Fruit fly (Drosophila melanogaster) whole organism, embryonic: Measurements from ENCODE around the gene CG13309.
A peak's percentile ranks its signal among the peaks of the same experiment; 100 is the strongest.

ENCODE experiments used
- ATbp ChIP-seq: fragments of 200-800 bp; sonication (Bioruptor generic); optimal IDR thresholded peaks from 2 replicates; lab custom pipeline; 2017; ENCODE audit warnings: missing biosample characterization, mild to moderate bottlenecking, missing genetic modification characterization, missing genetic modification reagents
- Aef1 ChIP-seq: fragments of 200-800 bp; sonication (Bioruptor generic); IDR thresholded peaks from 3 replicates; pipeline ENCODE4 v1.3.6; 2022; ENCODE audit warnings: missing biosample characterization, missing genetic modification characterization
- Blimp-1 ChIP-seq: fragments of 200-800 bp; sonication (Bioruptor generic); optimal IDR thresholded peaks from 3 replicates; lab custom pipeline; 2018; ENCODE audit warnings: missing biosample characterization, missing genetic modification characterization, mild to moderate bottlenecking, moderate library complexity, missing genetic modification reagents
- CG10654 ChIP-seq: fragments of 200-800 bp; sonication (Bioruptor generic); optimal IDR thresholded peaks from 2 replicates; lab custom pipeline; 2016; ENCODE audit warnings: missing biosample characterization, missing genetic modification characterization
- CG12071 ChIP-seq: fragments of 200-800 bp; sonication (Bioruptor generic); optimal IDR thresholded peaks from 3 replicates; lab custom pipeline; 2018; ENCODE audit warnings: missing biosample characterization, mild to moderate bottlenecking, missing genetic modification characterization
- CG12942 ChIP-seq: fragments of 200-800 bp; sonication (Bioruptor generic); optimal IDR thresholded peaks from 3 replicates; lab custom pipeline; 2016; ENCODE audit warnings: missing biosample characterization, missing genetic modification characterization
- CG13775 ChIP-seq: fragments of 200-800 bp; sonication (Bioruptor generic); optimal IDR thresholded peaks from 3 replicates; lab custom pipeline; 2017; ENCODE audit warnings: missing biosample characterization, mild to moderate bottlenecking, missing genetic modification characterization
- CG16815 ChIP-seq: fragments of 200-800 bp; sonication (Bioruptor generic); optimal IDR thresholded peaks from 3 replicates; lab custom pipeline; 2017; ENCODE audit warnings: missing biosample characterization, mild to moderate bottlenecking, missing genetic modification characterization
- CG17568 ChIP-seq: fragments of 200-800 bp; sonication (Bioruptor generic); optimal IDR thresholded peaks from 2 replicates; lab custom pipeline; 2018; ENCODE audit warnings: missing biosample characterization, mild to moderate bottlenecking, missing genetic modification characterization, moderate library complexity
- CG17802 ChIP-seq: fragments of 200-800 bp; sonication (Bioruptor generic); optimal IDR thresholded peaks from 2 replicates; lab custom pipeline; 2018; ENCODE audit warnings: missing biosample characterization, mild to moderate bottlenecking, missing genetic modification characterization, moderate library complexity
- CG30403 ChIP-seq: fragments of 200-800 bp; sonication (Bioruptor generic); optimal IDR thresholded peaks from 3 replicates; lab custom pipeline; 2016; ENCODE audit warnings: missing biosample characterization, missing genetic modification characterization
- CG30431 ChIP-seq: fragments of 200-800 bp; sonication (Bioruptor generic); optimal IDR thresholded peaks from 2 replicates; lab custom pipeline; 2017; ENCODE audit warnings: missing biosample characterization, missing genetic modification characterization
- CG32767 ChIP-seq: fragments of 200-800 bp; sonication (Bioruptor generic); IDR thresholded peaks from 2 replicates; pipeline ENCODE4 v1.3.6; 2022; ENCODE audit warnings: missing biosample characterization, missing genetic modification characterization
- CG3281 ChIP-seq: fragments of 200-800 bp; sonication (Bioruptor generic); optimal IDR thresholded peaks from 3 replicates; lab custom pipeline; 2017; ENCODE audit warnings: missing biosample characterization, mild to moderate bottlenecking, missing genetic modification characterization
- CG3838 ChIP-seq: fragments of 200-800 bp; sonication (Bioruptor generic); optimal IDR thresholded peaks from 3 replicates; lab custom pipeline; 2016; ENCODE audit warnings: missing biosample characterization, missing genetic modification characterization
- CG43689 ChIP-seq: fragments of 200-800 bp; sonication (Bioruptor generic); IDR thresholded peaks from 2 replicates; pipeline ENCODE4 v1.3.6; 2022; ENCODE audit warnings: missing biosample characterization, missing genetic modification characterization
- CG5180 ChIP-seq: fragments of 200-800 bp; sonication (Bioruptor generic); optimal IDR thresholded peaks from 3 replicates; lab custom pipeline; 2017; ENCODE audit warnings: missing biosample characterization, missing genetic modification characterization, mild to moderate bottlenecking, moderate library complexity, missing genetic modification reagents
- CG6175 ChIP-seq: fragments of 200-800 bp; sonication (Bioruptor generic); IDR thresholded peaks from 3 replicates; pipeline ENCODE4 v1.3.6; 2022; ENCODE audit warnings: missing biosample characterization, missing genetic modification characterization
- CG6813 ChIP-seq: fragments of 200-800 bp; sonication (Bioruptor generic); optimal IDR thresholded peaks from 2 replicates; lab custom pipeline; 2017; ENCODE audit warnings: missing biosample characterization, missing genetic modification characterization, mild to moderate bottlenecking, moderate library complexity, missing genetic modification reagents
- CG8359 ChIP-seq: fragments of 200-800 bp; sonication (Bioruptor generic); optimal IDR thresholded peaks from 2 replicates; lab custom pipeline; 2017; ENCODE audit warnings: missing biosample characterization, mild to moderate bottlenecking, missing genetic modification characterization, borderline replicate concordance
- Dbx ChIP-seq: fragments of 200-800 bp; sonication (Bioruptor generic); IDR thresholded peaks from 3 replicates; pipeline ENCODE4 v1.3.6; 2022; ENCODE audit warnings: missing biosample characterization, missing genetic modification characterization
- Dip2 ChIP-seq: fragments of 200-800 bp; sonication (Bioruptor generic); IDR thresholded peaks from 2 replicates; pipeline ENCODE4 v1.3.6; 2022; ENCODE audit warnings: missing biosample characterization, missing genetic modification characterization
- Hey ChIP-seq: fragments of 200-800 bp; sonication (Bioruptor generic); optimal IDR thresholded peaks from 3 replicates; lab custom pipeline; 2018; ENCODE audit warnings: missing biosample characterization, mild to moderate bottlenecking, missing genetic modification characterization
- HmgZ ChIP-seq: fragments of 200-800 bp; sonication (Bioruptor generic); optimal IDR thresholded peaks from 2 replicates; lab custom pipeline; 2018; ENCODE audit warnings: missing biosample characterization, mild to moderate bottlenecking, missing genetic modification characterization
- Hr3 ChIP-seq: fragments of 200-800 bp; sonication (Bioruptor generic); optimal IDR thresholded peaks from 3 replicates; lab custom pipeline; 2016; ENCODE audit warnings: missing biosample characterization, missing genetic modification characterization
- Neu2 ChIP-seq: fragments of 200-800 bp; sonication (Bioruptor generic); optimal IDR thresholded peaks from 3 replicates; lab custom pipeline; 2016; ENCODE audit warnings: missing biosample characterization, missing genetic modification characterization, borderline replicate concordance
- Pdp1 ChIP-seq, 2 experiments: fragments of 200-800 bp; sonication (Bioruptor generic); optimal IDR thresholded peaks; 3 replicates each; lab custom pipeline; 2016; ENCODE audit warnings: missing biosample characterization in 2 of 2, missing genetic modification characterization in 2 of 2, mild to moderate bottlenecking in 1 of 2, moderate library complexity in 1 of 2
- Tbp ChIP-seq: fragments of >200 bp; optimal IDR thresholded peaks from 2 replicates; lab custom pipeline; 2018; ENCODE audit warnings: missing biosample characterization, missing genetic modification characterization
- ara ChIP-seq: fragments of 200-800 bp; sonication (Bioruptor generic); IDR thresholded peaks from 2 replicates; pipeline ENCODE4 v1.3.6; 2022; ENCODE audit warnings: missing biosample characterization, missing genetic modification characterization
- ase ChIP-seq: fragments of 200-800 bp; sonication (Bioruptor generic); IDR thresholded peaks from 3 replicates; pipeline ENCODE4 v1.3.6; 2022; ENCODE audit warnings: missing biosample characterization, missing genetic modification characterization
- bbx ChIP-seq: fragments of 200-800 bp; sonication (Bioruptor generic); IDR thresholded peaks from 2 replicates; pipeline ENCODE4 v1.3.6; 2022; ENCODE audit warnings: missing biosample characterization, missing genetic modification characterization; ENCODE audit not compliant: partially characterized antibody
- caup ChIP-seq: fragments of 200-800 bp; sonication (Bioruptor generic); optimal IDR thresholded peaks from 3 replicates; lab custom pipeline; 2017; ENCODE audit warnings: missing biosample characterization, mild to moderate bottlenecking, missing genetic modification characterization, moderate library complexity; ENCODE audit not compliant: severe bottlenecking
- chn ChIP-seq: fragments of 200-800 bp; sonication (Bioruptor generic); optimal IDR thresholded peaks from 2 replicates; lab custom pipeline; 2016; ENCODE audit warnings: missing biosample characterization, missing genetic modification characterization
- crol ChIP-seq: fragments of 200-800 bp; sonication (Bioruptor generic); IDR thresholded peaks from 2 replicates; pipeline ENCODE4 v1.3.6; 2022; ENCODE audit warnings: missing biosample characterization, missing genetic modification characterization
- dm ChIP-seq: fragments of 200-800 bp; sonication (Bioruptor generic); optimal IDR thresholded peaks from 3 replicates; lab custom pipeline; 2016; ENCODE audit warnings: missing biosample characterization, missing genetic modification characterization
- fd102C ChIP-seq: fragments of 200-800 bp; sonication (Bioruptor generic); optimal IDR thresholded peaks from 2 replicates; lab custom pipeline; 2018; ENCODE audit warnings: missing biosample characterization, mild to moderate bottlenecking, missing genetic modification characterization, moderate library complexity
- hbn ChIP-seq: fragments of 200-800 bp; sonication (Bioruptor generic); IDR thresholded peaks from 2 replicates; pipeline ENCODE4 v1.3.6; 2022; ENCODE audit warnings: missing biosample characterization, missing genetic modification characterization; ENCODE audit not compliant: partially characterized antibody
- inv ChIP-seq: fragments of 200-800 bp; sonication (Bioruptor generic); IDR thresholded peaks from 2 replicates; pipeline ENCODE4 v1.3.6; 2022; ENCODE audit warnings: missing biosample characterization, missing genetic modification characterization; ENCODE audit not compliant: partially characterized antibody
- lilli ChIP-seq: fragments of 200-800 bp; sonication (Bioruptor generic); optimal IDR thresholded peaks from 3 replicates; lab custom pipeline; 2016; ENCODE audit warnings: missing biosample characterization, missing genetic modification characterization
- nerfin-1 ChIP-seq: fragments of 200-800 bp; sonication (Bioruptor generic); optimal IDR thresholded peaks from 3 replicates; lab custom pipeline; 2019; ENCODE audit warnings: missing biosample characterization, mild to moderate bottlenecking, missing genetic modification characterization, moderate library complexity
- nom ChIP-seq: fragments of 200-800 bp; sonication (Bioruptor generic); optimal IDR thresholded peaks from 2 replicates; lab custom pipeline; 2017; ENCODE audit warnings: missing biosample characterization, missing genetic modification characterization, mild to moderate bottlenecking, moderate library complexity, missing genetic modification reagents
- pfk ChIP-seq: fragments of 200-800 bp; sonication (Bioruptor generic); optimal IDR thresholded peaks from 2 replicates; lab custom pipeline; 2018; ENCODE audit warnings: missing biosample characterization, mild to moderate bottlenecking, missing genetic modification characterization, moderate library complexity
- phol ChIP-seq: fragments of 200-800 bp; sonication (Bioruptor generic); optimal IDR thresholded peaks from 3 replicates; lab custom pipeline; 2018; ENCODE audit warnings: missing biosample characterization, mild to moderate bottlenecking, missing genetic modification characterization, moderate library complexity
- pzg ChIP-seq: fragments of 200-800 bp; sonication (Bioruptor generic); optimal IDR thresholded peaks from 3 replicates; lab custom pipeline; 2018; ENCODE audit warnings: missing biosample characterization, mild to moderate bottlenecking, missing genetic modification characterization, moderate library complexity
- salm ChIP-seq: fragments of 200-800 bp; sonication (Bioruptor generic); optimal IDR thresholded peaks from 2 replicates; lab custom pipeline; 2018; ENCODE audit warnings: missing biosample characterization, mild to moderate bottlenecking, missing genetic modification characterization
- sim ChIP-seq: fragments of 200-800 bp; sonication (Bioruptor generic); IDR thresholded peaks from 2 replicates; pipeline ENCODE4 v1.3.6; 2022; ENCODE audit warnings: missing biosample characterization, missing genetic modification characterization
- ssp ChIP-seq: fragments of 200-800 bp; sonication (Bioruptor generic); IDR thresholded peaks from 2 replicates; pipeline ENCODE4 v1.3.6; 2022; ENCODE audit warnings: missing biosample characterization, missing genetic modification characterization
- tap ChIP-seq: fragments of 200-800 bp; optimal IDR thresholded peaks from 3 replicates; lab custom pipeline; 2019; ENCODE audit warnings: missing biosample characterization, mild to moderate bottlenecking, missing genetic modification characterization, moderate library complexity
- tin ChIP-seq: fragments of 200-800 bp; sonication (Bioruptor generic); optimal IDR thresholded peaks from 3 replicates; lab custom pipeline; 2016; ENCODE audit warnings: missing biosample characterization, missing genetic modification characterization
- tio ChIP-seq: fragments of 200-800 bp; sonication (Bioruptor generic); optimal IDR thresholded peaks from 2 replicates; lab custom pipeline; 2017; ENCODE audit warnings: missing biosample characterization, missing genetic modification characterization, inconsistent platforms
- vvl ChIP-seq: fragments of 200-800 bp; sonication (Bioruptor generic); IDR thresholded peaks from 2 replicates; pipeline ENCODE4 v1.3.6; 2022; ENCODE audit warnings: missing biosample characterization, missing genetic modification characterization

Gene CG13309

dm6 chr3L:8765493-8765892 is 44.7 kb upstream of the CG13309 start (continued):
- TF ChIP-seq vvl (GFP tag; lab: Robert Waterston, UW) (peak; percentile 71), tin (GFP tag; lab: Kevin White, UChicago) (no peak), CG30431 (GFP tag; lab: Kevin White, UChicago) (no peak), nom (GFP tag; lab: Kevin White, UChicago) (no peak), nerfin-1 (tag; lab: Kevin White, UChicago) (no peak), ssp (no peak), CG8359 (no peak), pfk (GFP tag; lab: Kevin White, UChicago) (no peak), lilli (GFP tag; lab: Kevin White, UChicago) (no peak), HmgZ (tag; lab: Kevin White, UChicago) (no peak), CG43689 (no peak), CG17802 (tag; lab: Kevin White, UChicago) (peak; percentile 5), Pdp1 (GFP tag; optimal IDR thresholded peaks at IDR 0.05; lab: Kevin White, UChicago) (no peak), ATbp (GFP tag; lab: Kevin White, UChicago) (no peak), CG13775 (GFP tag; lab: Kevin White, UChicago) (no peak), crol (GFP tag; lab: Robert Waterston, UW) (no peak), Tbp (GFP tag; lab: Kevin White, UChicago) (no peak), ara (GFP tag; lab: Robert Waterston, UW) (peak; percentile 65; the same call in 1 of the 2 replicates), CG30403 (no peak), tap (tag; lab: Kevin White, UChicago) (no peak), Hr3 (no peak), bbx (GFP tag; lab: Robert Waterston, UW) (no peak), fd102C (GFP tag; lab: Kevin White, UChicago) (no peak), inv (GFP tag; lab: Robert Waterston, UW) (no peak), Aef1 (no peak), ase (GFP tag; lab: Robert Waterston, UW) (peak; percentile 31; the same call in 2 of the 3 replicates), salm (tag; lab: Kevin White, UChicago) (no peak), Dbx (no peak), hbn (no peak), CG16815 (GFP tag; lab: Kevin White, UChicago) (no peak), chn (no peak), phol (tag; lab: Kevin White, UChicago) (no peak), CG12942 (GFP tag; lab: Kevin White, UChicago) (no peak), CG3281 (GFP tag; lab: Kevin White, UChicago) (no peak), tio (GFP tag; lab: Kevin White, UChicago) (no peak), dm (GFP tag; lab: Kevin White, UChicago) (no peak), CG5180 (GFP tag; lab: Kevin White, UChicago) (no peak), CG12071 (GFP tag; lab: Kevin White, UChicago) (no peak), Blimp-1 (GFP tag; lab: Kevin White, UChicago) (no peak), CG6813 (GFP tag; lab: Kevin White, UChicago) (no peak), Hey (tag; lab: Kevin White, UChicago) (no peak), pzg (no peak), caup (GFP tag; lab: Kevin White, UChicago) (no peak), CG10654 (GFP tag; lab: Kevin White, UChicago) (no peak), Dip2 (GFP tag; lab: Robert Waterston, UW) (no peak), CG32767 (GFP tag; lab: Robert Waterston, UW) (no peak; the same call in 1 of the 2 replicates), CG17568 (GFP tag; lab: Kevin White, UChicago) (no peak), CG3838 (GFP tag; lab: Kevin White, UChicago) (no peak), sim (GFP tag; lab: Robert Waterston, UW) (peak; percentile 72; the same call in 1 of the 2 replicates), Neu2 (GFP tag; lab: Kevin White, UChicago) (no peak), CG6175 (GFP tag; lab: Robert Waterston, UW) (no peak)
